Fruit fly (Drosophila melanogaster) S2 (cell line): Measurements from ENCODE around the gene rno.

ENCODE experiments used
- CG8478 ChIP-seq: fragments of >200 bp; optimal IDR thresholded peaks from 2 replicates; lab custom pipeline; 2018
- CTCF ChIP-seq, 2 experiments: fragments of >200 bp; optimal IDR thresholded peaks; 2 replicates each; lab custom pipeline; 2018

dm6 chr3L:224004-224951, 24.7 kb upstream of the rno start:
- TF ChIP-seq CTCF (optimal IDR thresholded peaks at IDR 0.05; lab: Kevin White, UChicago) (no peak), CG8478 (lab: Kevin White, UChicago) (no peak)
